Worm (Caenorhabditis elegans): ENCODE measurements around the gene Y39H10A.1.
A peak's percentile ranks its signal among the peaks of the same experiment; 100 is the strongest.

Gene Y39H10A.1

DNA sequence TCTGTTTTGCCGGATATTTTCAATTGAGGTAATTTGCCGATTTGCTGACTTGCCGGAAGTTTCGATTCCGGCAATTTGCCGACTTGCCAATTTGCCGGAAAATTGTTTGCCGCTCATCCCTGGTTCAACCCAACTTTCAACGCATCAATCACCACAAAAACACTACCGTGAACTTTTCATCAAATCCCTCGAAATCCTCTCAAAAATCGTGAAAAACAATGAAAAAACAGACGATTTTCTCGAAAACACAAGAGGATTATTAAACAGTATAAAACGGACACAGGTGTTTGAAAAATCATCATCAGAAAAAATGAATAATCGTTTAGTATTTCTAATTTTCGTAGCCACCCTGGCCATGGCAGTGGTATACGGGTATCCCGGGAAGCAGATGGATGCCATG, at the start of gene Y39H10A.1:
Gene Y39H10A.1, plus strand, starts transcription at position 301 of the 400 bp plus-strand sequence.
- TF ChIP-seq tbx-8 (GFP tag; optimal IDR thresholded peaks at IDR 0.05), result no peak
- no peak for TF ChIP-seq flh-1 (GFP tag; optimal IDR thresholded peaks at IDR 0.05)
- no peak for TF ChIP-seq mls-2 (tag; optimal IDR thresholded peaks at IDR 0.05)
- TF ChIP-seq ceh-43 (GFP tag; optimal IDR thresholded peaks at IDR 0.05), result no peak
- TF ChIP-seq mab-5 (tag; optimal IDR thresholded peaks at IDR 0.05), result no peak
- TF ChIP-seq zip-8 (tag; optimal IDR thresholded peaks at IDR 0.05), result no peak
- no peak for TF ChIP-seq elt-1 (tag; optimal IDR thresholded peaks at IDR 0.05; ENCODE audit: borderline replicate concordance, insufficient read depth)
- no peak for TF ChIP-seq snpc-4 (tag; optimal IDR thresholded peaks at IDR 0.05)
- TF ChIP-seq cnd-1 (tag; optimal IDR thresholded peaks at IDR 0.05), result no peak
- no peak for TF ChIP-seq lin-32 (GFP tag; optimal IDR thresholded peaks at IDR 0.05)
- no peak for TF ChIP-seq unc-39 (tag; optimal IDR thresholded peaks at IDR 0.05)
- no peak for TF ChIP-seq ces-1 (GFP tag; optimal IDR thresholded peaks at IDR 0.05)
- TF ChIP-seq mep-1 (tag; optimal IDR thresholded peaks at IDR 0.05), result no peak
- TF ChIP-seq nhr-2 (tag; optimal IDR thresholded peaks at IDR 0.05), result no peak
- no peak for TF ChIP-seq nhr-28 (tag; optimal IDR thresholded peaks at IDR 0.05)
- no peak for TF ChIP-seq elt-3 (tag; optimal IDR thresholded peaks at IDR 0.05)

DNA sequence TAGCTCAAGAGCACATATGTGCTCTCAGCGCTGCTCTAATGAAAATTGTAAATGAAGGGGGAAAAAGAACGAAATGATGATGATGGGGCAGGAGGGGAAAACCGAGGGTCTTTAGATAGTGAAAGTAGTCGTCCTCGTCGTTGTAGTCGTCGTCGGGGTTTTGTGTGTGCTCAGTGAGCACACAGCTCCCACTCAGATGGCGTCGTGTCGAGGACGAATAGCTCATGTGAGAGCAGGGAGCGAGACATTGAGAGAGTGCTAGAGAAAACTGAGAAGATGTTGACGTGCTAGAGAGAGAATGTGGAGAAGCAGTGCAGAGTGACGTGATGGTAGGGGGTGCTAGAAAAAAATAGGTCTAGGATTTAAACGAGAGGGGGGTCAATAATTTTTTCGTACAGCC, 49.3 kb upstream of the Y39H10A.1 start:
- TF ChIP-seq ces-1 (GFP tag; optimal IDR thresholded peaks at IDR 0.05) (peak; percentile 27), mls-2 (tag; optimal IDR thresholded peaks at IDR 0.05) (no peak), nhr-237 (tag; optimal IDR thresholded peaks at IDR 0.05) (no peak), lin-13 (tag; optimal IDR thresholded peaks at IDR 0.05) (no peak), flh-1 (GFP tag; optimal IDR thresholded peaks at IDR 0.05) (no peak), cnd-1 (tag; optimal IDR thresholded peaks at IDR 0.05) (no peak), mep-1 (tag; optimal IDR thresholded peaks at IDR 0.05) (no peak), unc-120 (tag; optimal IDR thresholded peaks at IDR 0.05; ENCODE audit: poor library complexity, severe bottlenecking) (no peak), elt-1 (tag; optimal IDR thresholded peaks at IDR 0.05; ENCODE audit: borderline replicate concordance, insufficient read depth) (no peak)

DNA sequence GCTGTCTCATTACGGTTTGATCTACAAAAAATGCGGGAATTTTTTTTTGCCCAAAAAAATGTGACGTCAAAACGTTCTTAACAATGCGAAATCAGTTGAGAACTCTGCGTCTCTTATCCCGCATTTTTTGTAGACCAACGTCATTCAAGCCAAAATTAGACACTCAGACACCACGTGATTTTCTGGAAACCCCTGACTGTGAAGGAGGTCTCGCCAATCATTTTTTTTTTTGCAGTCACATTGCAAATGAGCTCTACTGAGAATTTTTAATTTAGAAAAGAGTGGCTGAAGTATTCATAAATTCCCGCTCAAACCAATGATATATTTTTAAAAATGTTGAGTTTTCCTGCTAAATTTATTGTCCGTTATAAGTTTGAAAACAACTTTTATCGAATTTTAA, 48.5 kb upstream of the Y39H10A.1 start:
- TF ChIP-seq unc-120 (tag; optimal IDR thresholded peaks at IDR 0.05; ENCODE audit: poor library complexity, severe bottlenecking) (no peak), nhr-28 (tag; optimal IDR thresholded peaks at IDR 0.05) (no peak), tbx-8 (GFP tag; optimal IDR thresholded peaks at IDR 0.05) (no peak), sem-2 (GFP tag; optimal IDR thresholded peaks at IDR 0.05) (no peak), unc-62 (GFP tag; optimal IDR thresholded peaks at IDR 0.05) (no peak), elt-3 (tag; optimal IDR thresholded peaks at IDR 0.05) (no peak), zip-8 (tag; optimal IDR thresholded peaks at IDR 0.05) (no peak), flh-1 (GFP tag; optimal IDR thresholded peaks at IDR 0.05) (no peak), nhr-237 (tag; optimal IDR thresholded peaks at IDR 0.05) (no peak), ham-2 (GFP tag; optimal IDR thresholded peaks at IDR 0.05) (no peak), hlh-1 (tag; optimal IDR thresholded peaks at IDR 0.05) (no peak), nhr-2 (tag; optimal IDR thresholded peaks at IDR 0.05) (no peak), nhr-76 (tag; optimal IDR thresholded peaks at IDR 0.05) (no peak), unc-39 (tag; optimal IDR thresholded peaks at IDR 0.05) (no peak), bed-3 (GFP tag; optimal IDR thresholded peaks at IDR 0.05) (no peak), ztf-11 (tag; optimal IDR thresholded peaks at IDR 0.05) (no peak), lin-32 (GFP tag; optimal IDR thresholded peaks at IDR 0.05) (no peak), drap-1 (GFP tag; optimal IDR thresholded peaks at IDR 0.05) (no peak)

DNA sequence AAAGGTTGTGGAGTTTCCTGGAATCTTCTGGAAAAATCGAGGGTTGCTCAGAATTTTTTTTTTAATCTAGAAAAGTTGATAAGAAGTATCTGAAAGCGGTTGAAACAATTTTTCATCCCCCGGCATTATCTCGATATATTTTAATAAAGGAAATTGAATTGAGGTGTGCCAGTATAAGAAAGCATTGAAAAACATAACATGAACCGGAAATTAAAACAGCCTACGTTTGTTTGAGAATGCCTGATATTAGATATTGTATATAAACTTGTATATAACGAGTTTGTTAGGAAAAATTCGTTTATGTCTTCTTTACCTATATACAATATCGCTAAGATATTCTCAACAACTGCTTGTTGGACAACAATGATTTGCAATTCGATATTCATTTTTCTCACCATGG, 42.2 kb upstream of the Y39H10A.1 start, which contains the start of gene str-30:
Gene str-30, plus strand, starts transcription at position 301 of the 400 bp plus-strand sequence.
- TF ChIP-seq mab-5 (tag; optimal IDR thresholded peaks at IDR 0.05), result no peak
- TF ChIP-seq nhr-28 (tag; optimal IDR thresholded peaks at IDR 0.05), result no peak

DNA sequence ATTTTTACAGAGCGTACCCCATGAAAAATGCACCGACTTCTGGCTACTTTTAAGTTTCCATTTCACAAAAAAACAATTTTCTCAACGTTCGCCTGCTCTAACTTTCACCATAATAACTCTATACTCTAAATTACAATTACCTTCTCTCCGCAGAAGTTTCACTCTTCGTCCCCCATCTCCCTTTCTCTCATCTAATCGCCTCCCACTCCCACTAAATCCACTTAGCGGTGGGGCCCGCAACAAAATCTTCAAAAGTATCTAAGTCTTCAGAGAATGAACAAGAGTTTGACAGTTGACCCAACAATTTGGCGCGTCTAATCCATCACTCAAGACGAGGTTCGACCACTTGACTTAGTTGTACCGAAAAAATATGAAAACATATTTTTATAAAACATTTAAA, 28.6 kb upstream of the Y39H10A.1 start:
- TF ChIP-seq ceh-83 (GFP tag; optimal IDR thresholded peaks at IDR 0.05) (no peak), sem-2 (GFP tag; optimal IDR thresholded peaks at IDR 0.05) (no peak), nhr-28 (tag; optimal IDR thresholded peaks at IDR 0.05) (no peak), ces-1 (GFP tag; optimal IDR thresholded peaks at IDR 0.05) (peak; percentile 57), hlh-1 (tag; optimal IDR thresholded peaks at IDR 0.05) (no peak)

DNA sequence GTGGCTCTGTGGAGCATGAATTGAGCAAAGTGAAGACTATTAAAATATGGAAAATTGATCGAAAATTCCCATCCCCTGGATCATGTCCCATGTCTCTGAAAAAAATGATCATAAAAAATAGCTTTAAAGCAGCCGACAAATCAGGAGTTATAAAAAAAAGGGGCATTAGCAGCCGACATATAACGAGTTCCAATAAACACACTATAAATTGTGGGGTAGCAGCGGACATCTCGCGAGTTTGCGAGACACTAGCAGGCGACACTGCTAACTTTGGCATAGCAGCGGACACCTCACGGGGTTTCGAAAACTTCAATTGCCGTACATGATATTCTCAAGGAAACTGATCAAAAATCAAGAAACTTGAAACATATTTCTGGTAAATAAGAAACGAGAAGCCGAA, 27.7 kb upstream of the Y39H10A.1 start, which contains the start of gene hpo-36:
Gene hpo-36, minus strand, starts transcription at position 101 of the 400 bp plus-strand sequence.
- TF ChIP-seq ceh-39 (tag; optimal IDR thresholded peaks at IDR 0.05), result no peak
- no peak for TF ChIP-seq lin-32 (GFP tag; optimal IDR thresholded peaks at IDR 0.05)
- no peak for TF ChIP-seq ces-1 (GFP tag; optimal IDR thresholded peaks at IDR 0.05)
- no peak for TF ChIP-seq unc-62 (GFP tag; optimal IDR thresholded peaks at IDR 0.05)
- TF ChIP-seq ztf-11 (tag; optimal IDR thresholded peaks at IDR 0.05), result no peak
- TF ChIP-seq mep-1 (tag; optimal IDR thresholded peaks at IDR 0.05), result no peak
- no peak for TF ChIP-seq ceh-43 (GFP tag; optimal IDR thresholded peaks at IDR 0.05)
- TF ChIP-seq hlh-1 (tag; optimal IDR thresholded peaks at IDR 0.05), result no peak

Measured in whole organism, mixed stage, embryonic.